Fruit fly (Drosophila melanogaster): ENCODE results near the gene CYLD.

CYLD gene

dm6 chr2L:10331066-10331847 lies 31.6 kb upstream of the CYLD start, which contains the start of the genes Schip1 and Cox10 (continued):
- TF ChIP-seq stwl (tag; optimal IDR thresholded peaks at IDR 0.05) (peak; percentile 21), D19A (tag; optimal IDR thresholded peaks at IDR 0.05) (peak; percentile 53), CG12219 (GFP tag; optimal IDR thresholded peaks at IDR 0.05) (no peak), CG11695 (GFP tag; IDR thresholded peaks at IDR 0.05) (no peak), gem (tag; optimal IDR thresholded peaks at IDR 0.05) (peak; percentile 69), MESR4 (GFP tag; optimal IDR thresholded peaks at IDR 0.05) (peak; percentile 68), CG14965 (GFP tag; optimal IDR thresholded peaks at IDR 0.05; ENCODE audit: borderline replicate concordance) (no peak), Lpt (GFP tag; optimal IDR thresholded peaks at IDR 0.05) (no peak), CG10654 (GFP tag; optimal IDR thresholded peaks at IDR 0.05) (no peak), CG10267 (tag; optimal IDR thresholded peaks at IDR 0.05) (peak; percentile 71), CG13424 (tag; optimal IDR thresholded peaks at IDR 0.05) (peak; percentile 40), CG4617 (GFP tag; optimal IDR thresholded peaks at IDR 0.05; ENCODE audit: borderline replicate concordance) (peak; percentile 18), CG6654 (GFP tag; optimal IDR thresholded peaks at IDR 0.05) (no peak), CG14710 (tag; optimal IDR thresholded peaks at IDR 0.05) (peak; percentile 46), bsh (GFP tag; optimal IDR thresholded peaks at IDR 0.05) (peak in 1 of 2 experiments; percentile 29), CG8924 (tag; optimal IDR thresholded peaks at IDR 0.05) (peak; percentile 70), Meics (GFP tag; optimal IDR thresholded peaks at IDR 0.05) (no peak), CG15601 (tag; optimal IDR thresholded peaks at IDR 0.05) (peak; percentile 23), Dp (GFP tag; optimal IDR thresholded peaks at IDR 0.05) (peak; percentile 39), dpn (GFP tag; optimal IDR thresholded peaks at IDR 0.05) (peak in 1 of 2 experiments; percentile 16), Hr3 (GFP tag; optimal IDR thresholded peaks at IDR 0.05) (peak; percentile 2), CG17385 (GFP tag; optimal IDR thresholded peaks at IDR 0.05) (no peak), gfzf (GFP tag; optimal IDR thresholded peaks at IDR 0.05) (peak; percentile 59), CG18262 (tag; optimal IDR thresholded peaks at IDR 0.05) (peak; percentile 38), CG8388 (GFP tag; optimal IDR thresholded peaks at IDR 0.05) (peak; percentile 27), twi (tag; optimal IDR thresholded peaks at IDR 0.05) (no peak), CG12659 (GFP tag; optimal IDR thresholded peaks at IDR 0.05) (peak; percentile 29), wek (GFP tag; optimal IDR thresholded peaks at IDR 0.05) (peak; percentile 61), CG30020 (tag; optimal IDR thresholded peaks at IDR 0.05) (peak; percentile 85), rib (GFP tag; IDR thresholded peaks at IDR 0.05) (no peak), tx (GFP tag; optimal IDR thresholded peaks at IDR 0.05) (no peak)

- TF ChIP-seq CG1603 (tag; optimal IDR thresholded peaks at IDR 0.05) (peak; percentile 95), Deaf1 (tag; optimal IDR thresholded peaks at IDR 0.05) (no peak), E2f2 (GFP tag; IDR thresholded peaks at IDR 0.05) (peak; percentile 80), trh (GFP tag; optimal IDR thresholded peaks at IDR 0.05) (no peak), vfl (GFP tag; optimal IDR thresholded peaks at IDR 0.05) (no peak), CG31365 (tag; optimal IDR thresholded peaks at IDR 0.05) (no peak), knrl (GFP tag; IDR thresholded peaks at IDR 0.05; ENCODE audit: partially characterized antibody) (no peak), vnd (GFP tag; IDR thresholded peaks at IDR 0.05; ENCODE audit: partially characterized antibody) (no peak), lab (GFP tag; optimal IDR thresholded peaks at IDR 0.05) (no peak), Rfx (GFP tag; IDR thresholded peaks at IDR 0.05) (no peak), org-1 (GFP tag; optimal IDR thresholded peaks at IDR 0.05) (no peak), ken (GFP tag; IDR thresholded peaks at IDR 0.05) (no peak), gro (GFP tag; optimal IDR thresholded peaks at IDR 0.05) (no peak), CG5245 (GFP tag; optimal IDR thresholded peaks at IDR 0.05) (no peak), MBD-R2 (GFP tag; IDR thresholded peaks at IDR 0.05) (peak; percentile 37), sens (GFP tag) (peak; percentile 10), fd64A (GFP tag; optimal IDR thresholded peaks at IDR 0.05) (no peak), ttk (GFP tag; IDR thresholded peaks at IDR 0.05) (no peak), CG30020 (tag; optimal IDR thresholded peaks at IDR 0.05) (peak; percentile 89), gce (GFP tag; IDR thresholded peaks at IDR 0.05) (no peak)
Measured at dm6 chr2L:10327790-10328189, 28.1 kb upstream of the CYLD start, which contains the start of gene RnrL. Gene RnrL, minus strand, starts transcription at chr2L:10327943.
